Fruit fly (Drosophila melanogaster) ovary, adult (tissue): ENCODE measurements around the gene Set1.

Experiments
- CG17801 ChIP-seq: fragments of 200-800 bp; optimal IDR thresholded peaks from 2 replicates; lab custom pipeline; 2019; ENCODE audit warnings: missing biosample characterization, mild to moderate bottlenecking, missing genetic modification characterization, moderate library complexity; ENCODE audit not compliant: partially characterized antibody

Set1 gene

DNA sequence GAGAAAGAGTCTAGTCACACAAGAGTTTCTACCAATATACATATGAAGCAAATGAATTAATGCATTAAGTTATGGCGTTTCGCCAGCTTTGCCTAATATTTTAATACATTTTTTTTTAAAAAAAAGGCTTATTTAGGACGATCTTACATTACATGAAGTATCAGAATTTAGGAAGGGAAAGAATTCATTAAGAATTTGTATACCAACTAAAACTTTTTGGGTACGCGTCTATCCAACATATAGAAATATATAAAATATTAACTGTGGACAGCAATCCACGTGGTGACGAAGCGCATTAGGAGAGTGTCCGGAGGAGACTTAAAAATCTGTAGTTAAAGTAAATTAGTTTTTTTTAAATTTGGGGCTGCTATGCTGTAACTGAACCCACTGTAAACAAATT lies at the start of gene Set1:
Gene Set1, plus strand, starts transcription at position 301 of the 400 bp plus-strand sequence.
- TF ChIP-seq CG17801 (GFP tag; lab: Kevin White, UChicago) = no peak

dm6 chr3L:25107768-25108167 lies 374 bp downstream of the Set1 start:
- no peak for TF ChIP-seq CG17801 (GFP tag; lab: Kevin White, UChicago)

dm6 chr3L:25108721-25109120 lies 1.3 kb downstream of the Set1 start:
- no peak for TF ChIP-seq CG17801 (GFP tag; lab: Kevin White, UChicago)

- no peak for TF ChIP-seq CG17801 (GFP tag; lab: Kevin White, UChicago)
Measured at dm6 chr3L:25115899-25116298, 8.5 kb downstream of the Set1 start, which contains the start of gene MED21. TSS of gene MED21 (minus strand) at chr3L:25115946.

dm6 chr3L:25120499-25121101 lies 13.2 kb downstream of the Set1 start, which contains the start of gene UQCR-11:
TSS of gene UQCR-11 (plus strand) at chr3L:25120709.
- TF ChIP-seq CG17801 (GFP tag; lab: Kevin White, UChicago) = no peak

dm6 chr3L:25121183-25121860 lies 13.9 kb downstream of the Set1 start:
- no peak for TF ChIP-seq CG17801 (GFP tag; lab: Kevin White, UChicago)

DNA sequence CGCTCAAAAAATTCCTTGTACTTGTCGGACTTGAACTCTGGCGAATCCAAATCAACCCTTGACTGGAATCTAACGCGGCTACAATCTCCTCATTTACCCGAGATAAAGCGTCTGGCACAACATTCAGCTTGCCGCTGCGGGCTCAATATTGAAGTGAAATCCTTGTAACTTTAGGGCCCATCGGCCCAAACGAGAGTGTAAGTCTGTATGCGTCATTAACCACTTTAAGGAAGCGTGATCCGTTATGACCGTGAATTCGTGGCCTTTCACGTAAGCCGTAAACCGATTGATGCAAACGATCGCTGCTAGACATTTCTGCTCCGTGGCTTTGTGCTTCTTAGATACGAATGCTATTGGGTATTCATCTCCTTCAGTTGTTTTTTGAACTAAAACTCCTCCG lies 42.8 kb downstream of the Set1 start:
- no peak for TF ChIP-seq CG17801 (GFP tag; lab: Kevin White, UChicago)
